Fruit fly (Drosophila melanogaster) whole organism, embryonic: ENCODE measurements around the gene Gr97a.

Experiments
- Blimp-1 ChIP-seq: fragments of 200-800 bp; sonication (Bioruptor generic); optimal IDR thresholded peaks from 3 replicates; lab custom pipeline; 2018; ENCODE audit warnings: missing biosample characterization, missing genetic modification characterization, mild to moderate bottlenecking, moderate library complexity, missing genetic modification reagents
- Bteb2 ChIP-seq: fragments of 200-800 bp; sonication (Bioruptor generic); optimal IDR thresholded peaks from 2 replicates; lab custom pipeline; 2016; ENCODE audit warnings: missing biosample characterization, missing genetic modification characterization
- CG10959 ChIP-seq: fragments of 200-800 bp; sonication (Bioruptor generic); IDR thresholded peaks from 2 replicates; pipeline ENCODE4 v1.3.6; 2022; ENCODE audit warnings: missing biosample characterization, missing genetic modification characterization
- CG12104 ChIP-seq: fragments of 200-800 bp; sonication (Bioruptor generic); optimal IDR thresholded peaks from 3 replicates; lab custom pipeline; 2016; ENCODE audit warnings: missing biosample characterization, missing genetic modification characterization
- CG12219 ChIP-seq: fragments of 200-800 bp; sonication (Bioruptor generic); optimal IDR thresholded peaks from 3 replicates; lab custom pipeline; 2018; ENCODE audit warnings: missing biosample characterization, mild to moderate bottlenecking, missing genetic modification characterization
- CG12942 ChIP-seq: fragments of 200-800 bp; sonication (Bioruptor generic); optimal IDR thresholded peaks from 3 replicates; lab custom pipeline; 2016; ENCODE audit warnings: missing biosample characterization, missing genetic modification characterization
- CG14050 ChIP-seq: fragments of 200-800 bp; sonication (Bioruptor generic); IDR thresholded peaks from 3 replicates; pipeline ENCODE4 v1.3.6; 2022; ENCODE audit warnings: missing biosample characterization, missing genetic modification characterization
- CG14860 ChIP-seq: fragments of 200-800 bp; sonication (Bioruptor generic); IDR thresholded peaks from 3 replicates; pipeline ENCODE4 v1.3.6; 2022; ENCODE audit warnings: missing biosample characterization, missing genetic modification characterization; ENCODE audit not compliant: partially characterized antibody
- CG15269 ChIP-seq: fragments of 200-800 bp; sonication (Bioruptor generic); optimal IDR thresholded peaks from 2 replicates; lab custom pipeline; 2018; ENCODE audit warnings: missing biosample characterization, mild to moderate bottlenecking, missing genetic modification characterization, moderate library complexity
- CG17359 ChIP-seq: fragments of 200-800 bp; sonication (Bioruptor generic); optimal IDR thresholded peaks from 3 replicates; lab custom pipeline; 2018; ENCODE audit warnings: missing biosample characterization, mild to moderate bottlenecking, missing genetic modification characterization, moderate library complexity
- CG17802 ChIP-seq: fragments of 200-800 bp; sonication (Bioruptor generic); optimal IDR thresholded peaks from 2 replicates; lab custom pipeline; 2018; ENCODE audit warnings: missing biosample characterization, mild to moderate bottlenecking, missing genetic modification characterization, moderate library complexity
- CG3163 ChIP-seq: fragments of 200-800 bp; sonication (Bioruptor generic); optimal IDR thresholded peaks from 3 replicates; lab custom pipeline; 2016; ENCODE audit warnings: missing biosample characterization, missing genetic modification characterization
- CG32767 ChIP-seq: fragments of 200-800 bp; sonication (Bioruptor generic); IDR thresholded peaks from 2 replicates; pipeline ENCODE4 v1.3.6; 2022; ENCODE audit warnings: missing biosample characterization, missing genetic modification characterization
- CG4360 ChIP-seq: fragments of 200-800 bp; sonication (Bioruptor generic); IDR thresholded peaks from 2 replicates; pipeline ENCODE4 v1.3.6; 2022; ENCODE audit warnings: missing biosample characterization, missing genetic modification characterization
- CG43689 ChIP-seq: fragments of 200-800 bp; sonication (Bioruptor generic); IDR thresholded peaks from 2 replicates; pipeline ENCODE4 v1.3.6; 2022; ENCODE audit warnings: missing biosample characterization, missing genetic modification characterization
- CG4730 ChIP-seq: fragments of 200-800 bp; sonication (Bioruptor generic); IDR thresholded peaks from 2 replicates; pipeline ENCODE4 v1.3.6; 2022; ENCODE audit warnings: missing biosample characterization, missing genetic modification characterization
- CG6813 ChIP-seq: fragments of 200-800 bp; sonication (Bioruptor generic); optimal IDR thresholded peaks from 2 replicates; lab custom pipeline; 2017; ENCODE audit warnings: missing biosample characterization, missing genetic modification characterization, mild to moderate bottlenecking, moderate library complexity, missing genetic modification reagents
- CG7357 ChIP-seq: fragments of 200-800 bp; sonication (Bioruptor generic); IDR thresholded peaks from 3 replicates; pipeline ENCODE4 v1.3.6; 2022; ENCODE audit warnings: missing biosample characterization, missing genetic modification characterization
- CoRest ChIP-seq: fragments of 200-800 bp; sonication (Bioruptor generic); optimal IDR thresholded peaks from 3 replicates; lab custom pipeline; 2018; ENCODE audit warnings: missing biosample characterization, mild to moderate bottlenecking, missing genetic modification characterization, moderate library complexity
- E2f1 ChIP-seq: fragments of 200-800 bp; sonication (Bioruptor generic); IDR thresholded peaks from 2 replicates; pipeline ENCODE4 v1.3.6; 2022; ENCODE audit warnings: missing biosample characterization, missing genetic modification characterization
- Eip74EF ChIP-seq, 2 experiments: fragments of 200-800 bp in 1 of 2; fragments of >200 bp in 1 of 2; sonication (Bioruptor generic) in 1 of 2; optimal IDR thresholded peaks; 2 replicates each; lab custom pipeline; 2017 to 2019; ENCODE audit warnings: missing biosample characterization in 2 of 2, missing genetic modification characterization in 2 of 2, mild to moderate bottlenecking in 1 of 2, moderate library complexity in 1 of 2
- Ets65A ChIP-seq: fragments of 200-800 bp; sonication (Bioruptor generic); peaks from one replicate; lab custom pipeline; 2016; ENCODE audit warnings: missing biosample characterization, missing genetic modification characterization
- Fer2 ChIP-seq: fragments of 200-800 bp; sonication (Bioruptor generic); optimal IDR thresholded peaks from 2 replicates; lab custom pipeline; 2018; ENCODE audit warnings: missing biosample characterization, mild to moderate bottlenecking, missing genetic modification characterization, moderate library complexity
- HmgZ ChIP-seq: fragments of 200-800 bp; sonication (Bioruptor generic); optimal IDR thresholded peaks from 2 replicates; lab custom pipeline; 2018; ENCODE audit warnings: missing biosample characterization, mild to moderate bottlenecking, missing genetic modification characterization
- Hmr ChIP-seq: fragments of 200-800 bp; sonication (Bioruptor generic); optimal IDR thresholded peaks from 3 replicates; lab custom pipeline; 2017; ENCODE audit warnings: mild to moderate bottlenecking, missing biosample characterization, missing genetic modification reagents, missing genetic modification characterization
- Hr78 ChIP-seq, 2 experiments: fragments of 200-800 bp in 1 of 2; fragments of >200 bp in 1 of 2; sonication (Bioruptor generic) in 1 of 2; optimal IDR thresholded peaks; 2 replicates each; lab custom pipeline; 2017 to 2019; ENCODE audit warnings: missing biosample characterization in 2 of 2, missing genetic modification characterization in 2 of 2, mild to moderate bottlenecking in 1 of 2, moderate library complexity in 1 of 2
- NFAT ChIP-seq: fragments of 200-800 bp; sonication (Bioruptor generic); IDR thresholded peaks from 2 replicates; pipeline ENCODE4 v1.3.6; 2022; ENCODE audit warnings: missing biosample characterization, missing genetic modification characterization
- NfI ChIP-seq: fragments of 200-800 bp; sonication (Bioruptor generic); optimal IDR thresholded peaks from 3 replicates; lab custom pipeline; 2018; ENCODE audit warnings: missing biosample characterization, mild to moderate bottlenecking, missing genetic modification characterization, moderate library complexity
- Rfx ChIP-seq: fragments of 200-800 bp; sonication (Bioruptor generic); IDR thresholded peaks from 2 replicates; pipeline ENCODE4 v1.3.6; 2022; ENCODE audit warnings: missing biosample characterization, missing genetic modification characterization
- Sox100B ChIP-seq: fragments of 200-800 bp; sonication (Bioruptor generic); optimal IDR thresholded peaks from 3 replicates; lab custom pipeline; 2018; ENCODE audit warnings: missing biosample characterization, mild to moderate bottlenecking, missing genetic modification characterization
- Sox102F ChIP-seq: fragments of 200-800 bp; sonication (Bioruptor generic); optimal IDR thresholded peaks from 2 replicates; lab custom pipeline; 2018; ENCODE audit warnings: missing biosample characterization, mild to moderate bottlenecking, missing genetic modification characterization, moderate library complexity
- Trl ChIP-seq, 3 experiments: fragments of >200 bp in 2 of 3; fragments of 200-800 bp in 1 of 3; sonication (Bioruptor generic) in 1 of 3; optimal IDR thresholded peaks; 2 replicates in 1 of 3; 3 replicates in 2 of 3; lab custom pipeline; 2016 to 2017; ENCODE audit warnings: missing biosample characterization in 1 of 3, missing genetic modification characterization in 1 of 3
- Usf ChIP-seq: fragments of 200-800 bp; sonication (Bioruptor generic); optimal IDR thresholded peaks from 2 replicates; lab custom pipeline; 2017; ENCODE audit warnings: missing genotype, missing biosample characterization, missing genetic modification characterization
- Xbp1 ChIP-seq: fragments of 200-800 bp; sonication (Bioruptor generic); optimal IDR thresholded peaks from 3 replicates; lab custom pipeline; 2016; ENCODE audit warnings: missing biosample characterization, mild to moderate bottlenecking, missing genetic modification characterization
- az2 ChIP-seq: fragments of 200-800 bp; sonication (Bioruptor generic); optimal IDR thresholded peaks from 3 replicates; lab custom pipeline; 2016; ENCODE audit warnings: missing biosample characterization, missing genetic modification characterization
- fd3F ChIP-seq: fragments of 200-800 bp; sonication (Bioruptor generic); optimal IDR thresholded peaks from 2 replicates; lab custom pipeline; 2018; ENCODE audit warnings: missing biosample characterization, mild to moderate bottlenecking, missing genetic modification characterization, moderate library complexity
- fru ChIP-seq: fragments of >200 bp; optimal IDR thresholded peaks from 2 replicates; lab custom pipeline; 2017
- hkb ChIP-seq, 2 experiments: fragments of 200-800 bp in 1 of 2; fragments of >200 bp in 1 of 2; sonication (Bioruptor generic) in 1 of 2; IDR thresholded peaks in 1 of 2; optimal IDR thresholded peaks in 1 of 2; 2 replicates each; pipeline versions ENCODE4 v1.3.6 to Lab custom; 2017 to 2022; ENCODE audit warnings: missing biosample characterization in 1 of 2, missing genetic modification characterization in 1 of 2
- ind ChIP-seq: fragments of 200-800 bp; sonication (Bioruptor generic); optimal IDR thresholded peaks from 3 replicates; lab custom pipeline; 2016; ENCODE audit warnings: missing biosample characterization, missing genetic modification characterization
- onecut ChIP-seq: fragments of 200-800 bp; sonication (Bioruptor generic); IDR thresholded peaks from 2 replicates; pipeline ENCODE4 v1.3.6; 2022; ENCODE audit warnings: missing biosample characterization, missing genetic modification characterization
- run ChIP-seq: fragments of 200-800 bp; sonication (Bioruptor generic); optimal IDR thresholded peaks from 3 replicates; lab custom pipeline; 2018; ENCODE audit warnings: missing biosample characterization, mild to moderate bottlenecking, missing genetic modification characterization
- sisA ChIP-seq: fragments of 200-800 bp; sonication (Bioruptor generic); IDR thresholded peaks from 2 replicates; pipeline ENCODE4 v1.3.6; 2022; ENCODE audit warnings: missing biosample characterization, missing genetic modification characterization
- so ChIP-seq: fragments of 200-800 bp; sonication (Bioruptor generic); IDR thresholded peaks from 3 replicates; pipeline ENCODE4 v1.3.6; 2022; ENCODE audit warnings: missing biosample characterization, missing genetic modification characterization
- sob ChIP-seq: fragments of 200-800 bp; sonication (Bioruptor generic); IDR thresholded peaks from 2 replicates; pipeline ENCODE4 v1.3.6; 2022; ENCODE audit warnings: missing biosample characterization, missing genetic modification characterization
- tgo ChIP-seq: fragments of 200-800 bp; sonication (Bioruptor generic); IDR thresholded peaks from 3 replicates; pipeline ENCODE4 v1.3.6; 2022; ENCODE audit warnings: missing biosample characterization, missing genetic modification characterization
- tin ChIP-seq: fragments of 200-800 bp; sonication (Bioruptor generic); optimal IDR thresholded peaks from 3 replicates; lab custom pipeline; 2016; ENCODE audit warnings: missing biosample characterization, missing genetic modification characterization
- ttk ChIP-seq: fragments of 200-800 bp; sonication (Bioruptor generic); IDR thresholded peaks from 2 replicates; pipeline ENCODE4 v2.1.2; 2022; ENCODE audit warnings: missing biosample characterization, missing genetic modification characterization
- zen2 ChIP-seq: fragments of 200-800 bp; sonication (Bioruptor generic); IDR thresholded peaks from 3 replicates; pipeline ENCODE4 v1.3.6; 2022; ENCODE audit warnings: missing biosample characterization, missing genetic modification characterization; ENCODE audit not compliant: partially characterized antibody

Gr97a gene

DNA sequence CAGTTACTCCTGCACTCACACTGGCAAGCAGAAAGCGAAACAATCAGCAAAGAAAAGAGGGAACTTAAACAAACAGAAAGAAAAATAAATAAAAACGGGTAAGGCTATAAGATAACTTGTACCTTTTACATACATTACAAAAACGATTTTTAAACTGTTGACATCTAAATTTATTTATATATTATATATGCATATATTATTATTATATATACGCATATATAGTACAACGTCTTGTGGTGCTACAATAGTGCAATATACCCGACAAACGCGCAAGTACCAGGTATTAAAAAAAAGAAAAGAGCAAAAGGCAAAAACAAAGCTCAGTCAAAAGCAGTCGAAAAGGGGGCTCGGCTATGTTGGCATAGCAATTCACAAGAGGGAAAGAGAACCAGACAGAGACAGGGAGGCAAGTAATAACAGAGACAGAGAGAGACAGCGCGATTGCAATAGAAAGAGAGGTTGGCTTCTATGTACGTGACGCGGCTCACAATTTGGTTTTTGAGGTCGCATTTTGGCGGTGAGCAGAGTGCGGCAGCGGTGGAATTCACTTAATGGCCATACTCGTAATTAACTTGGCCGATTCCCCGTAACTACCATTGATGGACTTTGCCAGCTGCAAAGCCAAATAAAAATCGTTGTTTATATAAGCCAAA is 12.1 kb downstream of the Gr97a start (continued):
- TF ChIP-seq Trl (optimal IDR thresholded peaks at IDR 0.05; lab: Kevin White, UChicago), result peak in 1 of 2 experiments; percentile 17
- no peak for TF ChIP-seq Trl (GFP tag; optimal IDR thresholded peaks at IDR 0.05; lab: Kevin White, UChicago)
- TF ChIP-seq onecut (GFP tag; lab: Robert Waterston, UW), result peak; percentile 58; the same call in 1 of the 2 replicates
- peak; percentile 56 for TF ChIP-seq CG12104
- TF ChIP-seq ttk, result peak; percentile 89
- peak; percentile 80 for TF ChIP-seq CG15269 (tag; lab: Kevin White, UChicago)
- TF ChIP-seq CG17359, result peak; percentile 90
- TF ChIP-seq HmgZ, result peak; percentile 23
- peak; percentile 66 for TF ChIP-seq NfI (GFP tag; lab: Kevin White, UChicago)
- TF ChIP-seq tin (GFP tag; lab: Kevin White, UChicago), result peak; percentile 60
- TF ChIP-seq CG4360, result peak; percentile 67
- peak; percentile 53; the same call in 1 of the 2 replicates for TF ChIP-seq CG32767 (GFP tag; lab: Robert Waterston, UW)
- TF ChIP-seq hkb (optimal IDR thresholded peaks at IDR 0.05; lab: Kevin White, UChicago), result no peak
- peak; percentile 86 for TF ChIP-seq hkb (GFP tag; IDR thresholded peaks at IDR 0.05; lab: Robert Waterston, UW)
- TF ChIP-seq Hmr, result peak; percentile 74
- peak; percentile 64 for TF ChIP-seq run
- TF ChIP-seq CG43689 (GFP tag; lab: Robert Waterston, UW), result 0 out of 2 replicates have a peak, but pooled peaks have one; percentile 24
- TF ChIP-seq Sox100B (GFP tag; lab: Kevin White, UChicago), result peak; percentile 81
- TF ChIP-seq CG4730 (GFP tag; lab: Robert Waterston, UW), result peak; percentile 78
- no peak for TF ChIP-seq Fer2
- TF ChIP-seq CG12942 (GFP tag; lab: Kevin White, UChicago), result peak; percentile 56
- peak; percentile 75 for TF ChIP-seq az2 (GFP tag; lab: Kevin White, UChicago)
- TF ChIP-seq Blimp-1 (GFP tag; lab: Kevin White, UChicago), result peak; percentile 83
- TF ChIP-seq Usf (GFP tag; lab: Kevin White, UChicago), result peak; percentile 60
- TF ChIP-seq CG7357 (GFP tag; lab: Robert Waterston, UW), result peak; percentile 31; the same call in 1 of the 3 replicates
- TF ChIP-seq tgo (GFP tag; lab: Robert Waterston, UW), result peak; percentile 87
- peak; percentile 74 for TF ChIP-seq sob (GFP tag; lab: Robert Waterston, UW)
- peak; percentile 74 for TF ChIP-seq Rfx (GFP tag; lab: Robert Waterston, UW)
- TF ChIP-seq fd3F, result peak; percentile 61
- TF ChIP-seq CoRest (tag; lab: Kevin White, UChicago), result peak; percentile 74
- TF ChIP-seq so, result peak; percentile 79; the same call in 2 of the 3 replicates
- TF ChIP-seq Bteb2 (GFP tag; lab: Kevin White, UChicago), result no peak
- TF ChIP-seq zen2, result no peak
- no peak for TF ChIP-seq NFAT (GFP tag; lab: Robert Waterston, UW)
- TF ChIP-seq fru (lab: Kevin White, UChicago), result no peak
- TF ChIP-seq sisA (GFP tag; lab: Robert Waterston, UW), result peak; percentile 81
- peak; percentile 26; the same call in 1 of the 2 replicates for TF ChIP-seq CG10959 (GFP tag; lab: Robert Waterston, UW)
- TF ChIP-seq CG6813, result peak; percentile 66
- peak; percentile 25 for TF ChIP-seq CG12219 (GFP tag; lab: Kevin White, UChicago)
- TF ChIP-seq E2f1 (GFP tag; lab: Robert Waterston, UW), result peak; percentile 83
- peak; percentile 74 for TF ChIP-seq Xbp1 (GFP tag; lab: Kevin White, UChicago)
- peak; percentile 82 for TF ChIP-seq Ets65A (GFP tag; lab: Kevin White, UChicago)
- peak; percentile 44 for TF ChIP-seq CG17802
- peak in 1 of 2 experiments; percentile 47 for TF ChIP-seq Hr78 (GFP tag; optimal IDR thresholded peaks at IDR 0.05; lab: Kevin White, UChicago)
- peak in 1 of 2 experiments; percentile 61 for TF ChIP-seq Eip74EF (GFP tag; optimal IDR thresholded peaks at IDR 0.05; lab: Kevin White, UChicago)
- TF ChIP-seq ind (GFP tag; lab: Kevin White, UChicago), result peak; percentile 72
- peak; percentile 95 for TF ChIP-seq Sox102F (GFP tag; lab: Kevin White, UChicago)
- no peak for TF ChIP-seq CG3163
- peak; percentile 78 for TF ChIP-seq CG14050 (GFP tag; lab: Robert Waterston, UW)
- TF ChIP-seq CG14860 (GFP tag; lab: Robert Waterston, UW), result no peak
